Fruit fly (Drosophila melanogaster): ENCODE data around the gene qin.

The qin gene

DNA sequence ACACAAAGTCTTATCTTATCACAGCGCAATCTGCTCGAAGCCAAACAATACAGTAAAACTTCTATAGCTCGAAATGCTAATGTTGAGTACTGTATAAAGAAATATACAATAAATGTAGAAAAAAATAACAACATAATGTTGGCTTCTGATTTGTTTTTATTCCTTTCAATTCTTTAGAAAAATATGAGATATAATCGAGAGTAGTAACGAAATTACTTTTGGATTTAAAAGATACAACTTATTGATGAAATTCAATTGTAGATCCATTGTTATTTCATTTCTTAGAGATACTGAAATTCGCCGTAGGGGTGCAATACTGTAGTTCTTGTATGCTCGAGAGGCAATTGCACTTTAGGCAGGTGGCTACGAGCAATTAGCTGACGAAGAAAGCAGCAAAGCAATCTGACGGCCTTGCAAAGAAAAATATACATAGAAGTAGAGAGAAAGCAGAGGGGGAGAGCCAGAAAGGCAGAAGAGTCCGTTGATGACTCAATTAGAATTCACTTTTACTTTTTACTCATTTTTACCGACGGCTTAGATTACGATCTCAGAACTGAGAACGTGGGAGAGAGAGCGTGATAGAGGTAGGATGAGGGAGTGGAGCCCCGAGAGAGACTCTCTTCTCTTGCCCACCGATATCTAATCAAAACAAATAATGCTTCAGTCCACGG is 79.7 kb downstream of the qin start (continued):
- no peak for TF ChIP-seq CG15514 (GFP tag; optimal IDR thresholded peaks at IDR 0.05)
- no peak for TF ChIP-seq NC2β (GFP tag; optimal IDR thresholded peaks at IDR 0.05)
- peak; percentile 20 for TF ChIP-seq CG18599 (GFP tag; optimal IDR thresholded peaks at IDR 0.05)
- no peak for TF ChIP-seq mirr (GFP tag; optimal IDR thresholded peaks at IDR 0.05)
- no peak for TF ChIP-seq vnd (GFP tag; IDR thresholded peaks at IDR 0.05; ENCODE audit: partially characterized antibody)
- TF ChIP-seq tap (tag; optimal IDR thresholded peaks at IDR 0.05) = peak; percentile 53
- no peak for TF ChIP-seq mld (GFP tag; IDR thresholded peaks at IDR 0.05; ENCODE audit: partially characterized antibody)
- no peak for TF ChIP-seq ato (GFP tag; IDR thresholded peaks at IDR 0.05; ENCODE audit: partially characterized antibody)
- no peak for TF ChIP-seq CG16779 (GFP tag; IDR thresholded peaks at IDR 0.05)
- TF ChIP-seq CG8924 (tag; optimal IDR thresholded peaks at IDR 0.05) = peak; percentile 61
- no peak for TF ChIP-seq CG15011 (GFP tag; optimal IDR thresholded peaks at IDR 0.05)
- TF ChIP-seq exex (tag; optimal IDR thresholded peaks at IDR 0.05) = no peak
- TF ChIP-seq mam (GFP tag; optimal IDR thresholded peaks at IDR 0.05) = peak; percentile 6
- TF ChIP-seq eve (GFP tag; optimal IDR thresholded peaks at IDR 0.05) = no peak
- no peak for TF ChIP-seq CG3726 (GFP tag; IDR thresholded peaks at IDR 0.05)
- TF ChIP-seq CG10543 (GFP tag; optimal IDR thresholded peaks at IDR 0.05) = no peak
- no peak for TF ChIP-seq fd102C (GFP tag; optimal IDR thresholded peaks at IDR 0.05)
- no peak for TF ChIP-seq ERR (GFP tag; optimal IDR thresholded peaks at IDR 0.05)
- no peak for TF ChIP-seq CG7745 (tag; optimal IDR thresholded peaks at IDR 0.05)
- peak; percentile 50 for TF ChIP-seq CG15269 (tag; optimal IDR thresholded peaks at IDR 0.05)
- no peak for TF ChIP-seq CG4360 (GFP tag; IDR thresholded peaks at IDR 0.05)
- no peak for TF ChIP-seq pnt (GFP tag; optimal IDR thresholded peaks at IDR 0.05)
- no peak for TF ChIP-seq CG10366 (GFP tag; IDR thresholded peaks at IDR 0.05)
- no peak for TF ChIP-seq sima (GFP tag; optimal IDR thresholded peaks at IDR 0.05)
- TF ChIP-seq hkb (optimal IDR thresholded peaks at IDR 0.05) = no peak
- TF ChIP-seq hkb (GFP tag; IDR thresholded peaks at IDR 0.05) = peak; percentile 70; the same call in 1 of the 2 replicates
- no peak for TF ChIP-seq inv (GFP tag; IDR thresholded peaks at IDR 0.05; ENCODE audit: partially characterized antibody)
- no peak for TF ChIP-seq bowl (GFP tag; IDR thresholded peaks at IDR 0.05)
- TF ChIP-seq crc (GFP tag; optimal IDR thresholded peaks at IDR 0.05) = no peak
- no peak for TF ChIP-seq ham (GFP tag; IDR thresholded peaks at IDR 0.05)
- TF ChIP-seq CG12071 (GFP tag; optimal IDR thresholded peaks at IDR 0.05) = no peak
- TF ChIP-seq CG6689 (GFP tag; IDR thresholded peaks at IDR 0.05) = peak; percentile 27; the same call in 1 of the 2 replicates
- TF ChIP-seq h (optimal IDR thresholded peaks at IDR 0.05) = no peak
- no peak for TF ChIP-seq CG12104 (GFP tag; optimal IDR thresholded peaks at IDR 0.05)
- no peak for TF ChIP-seq CG9215 (GFP tag; IDR thresholded peaks at IDR 0.05)
- TF ChIP-seq Blimp-1 (GFP tag; optimal IDR thresholded peaks at IDR 0.05) = peak; percentile 95

DNA sequence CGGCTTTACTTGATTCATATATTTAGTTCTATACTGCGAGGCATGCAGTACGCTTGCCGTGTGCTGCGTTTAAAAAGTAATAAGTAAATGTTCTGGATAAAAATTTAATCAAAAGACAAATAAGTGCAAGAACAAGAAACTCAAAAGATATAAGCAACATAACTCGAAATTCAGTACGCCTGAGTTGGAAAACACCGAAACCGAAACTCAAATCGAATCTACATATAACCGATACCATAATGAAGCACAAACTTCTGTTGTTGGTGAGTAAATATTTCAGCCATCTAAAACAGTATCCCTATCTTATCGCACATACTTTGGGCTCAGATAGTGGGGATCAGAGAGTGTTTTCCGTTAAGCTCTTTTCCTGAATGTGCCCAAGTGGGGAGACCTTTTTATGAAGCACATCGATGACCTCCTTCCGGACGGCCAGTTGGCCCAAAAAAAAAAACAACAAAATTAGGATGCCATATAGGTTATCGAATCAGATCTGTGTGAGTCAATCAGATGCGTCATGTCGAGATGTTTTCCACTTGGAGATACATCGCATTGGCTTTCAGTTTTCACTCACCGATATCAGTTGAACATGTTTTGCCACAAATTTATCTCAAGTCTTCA is 80.4 kb downstream of the qin start, which contains the start of gene CG31230:
Gene CG31230 (plus strand): TSS at position 568 of the 618 bp plus-strand sequence.
- peak; percentile 13; the same call in 1 of the 3 replicates for TF ChIP-seq CG11695 (GFP tag; IDR thresholded peaks at IDR 0.05)
- no peak for TF ChIP-seq ERR (GFP tag; optimal IDR thresholded peaks at IDR 0.05)
- TF ChIP-seq bowl (GFP tag; IDR thresholded peaks at IDR 0.05) = no peak
- TF ChIP-seq tna (GFP tag; IDR thresholded peaks at IDR 0.05; ENCODE audit: partially characterized antibody) = no peak
- TF ChIP-seq CG6272 (GFP tag; IDR thresholded peaks at IDR 0.05) = no peak
- TF ChIP-seq CG6254 (GFP tag; optimal IDR thresholded peaks at IDR 0.05) = no peak
- TF ChIP-seq dysf (GFP tag; IDR thresholded peaks at IDR 0.05) = no peak
- peak; percentile 16 for TF ChIP-seq sug (tag; optimal IDR thresholded peaks at IDR 0.05)
- no peak for TF ChIP-seq luna (GFP tag; optimal IDR thresholded peaks at IDR 0.05)
- TF ChIP-seq CG14014 (GFP tag; IDR thresholded peaks at IDR 0.05) = no peak
- no peak for TF ChIP-seq CG15696 (tag; optimal IDR thresholded peaks at IDR 0.05)
- peak; percentile 0 for TF ChIP-seq mirr (GFP tag; optimal IDR thresholded peaks at IDR 0.05)
- TF ChIP-seq CG18599 (GFP tag; optimal IDR thresholded peaks at IDR 0.05) = no peak
- TF ChIP-seq Xbp1 (GFP tag; optimal IDR thresholded peaks at IDR 0.05) = no peak
- TF ChIP-seq Atf3 (GFP tag; optimal IDR thresholded peaks at IDR 0.05) = no peak
- no peak for TF ChIP-seq CG1602 (GFP tag; optimal IDR thresholded peaks at IDR 0.05)
- peak; percentile 4 for TF ChIP-seq grn (GFP tag; optimal IDR thresholded peaks at IDR 0.05)
- TF ChIP-seq Fer2 (tag; optimal IDR thresholded peaks at IDR 0.05) = no peak
- no peak for TF ChIP-seq vfl (GFP tag; optimal IDR thresholded peaks at IDR 0.05)

All from whole organism, embryonic.